Worm (Caenorhabditis elegans) whole organism, L2 larva: Measurements from ENCODE around the gene F41G3.20.

Experiments
- C34F6.9 ChIP-seq: fragments of 150-350 bp; optimal IDR thresholded peaks from 2 replicates; lab custom pipeline; 2014; ENCODE audit warnings: missing biosample characterization, missing genetic modification characterization
- ama-1 ChIP-seq: fragments of 150-350 bp; optimal IDR thresholded peaks from 2 replicates; lab custom pipeline; 2018; ENCODE audit warnings: inconsistent platforms
- ceh-16 ChIP-seq: fragments of 150-350 bp; optimal IDR thresholded peaks from 2 replicates; lab custom pipeline; 2014; ENCODE audit warnings: missing biosample characterization, missing genetic modification characterization
- lin-39 ChIP-seq: fragments of 150-350 bp; optimal IDR thresholded peaks from 2 replicates; lab custom pipeline; 2014; ENCODE audit warnings: missing biosample characterization, missing genetic modification reagents, missing genetic modification characterization
- nhr-129 ChIP-seq: fragments of 150-350 bp; optimal IDR thresholded peaks from 2 replicates; lab custom pipeline; 2014; ENCODE audit warnings: missing biosample characterization, missing genetic modification characterization
- unc-62 ChIP-seq: fragments of 150-350 bp; optimal IDR thresholded peaks from 2 replicates; lab custom pipeline; 2014; ENCODE audit warnings: missing biosample characterization, missing genetic modification reagents, missing genetic modification characterization
- ztf-11 ChIP-seq: sonication (generic microtip); optimal IDR thresholded peaks from 2 replicates; lab custom pipeline; 2017; ENCODE audit warnings: missing biosample characterization, missing genetic modification characterization

- TF ChIP-seq unc-62 (GFP tag; lab: Kevin White, UChicago): no peak
- no peak for TF ChIP-seq C34F6.9
- no peak for TF ChIP-seq lin-39
- TF ChIP-seq ceh-16: no peak
- TF ChIP-seq ztf-11 (tag; lab: Kevin White, UChicago): no peak
- no peak for TF ChIP-seq nhr-129
- TF ChIP-seq ama-1 (lab: Kevin White, UChicago): no peak
These were observed 5.0 kb downstream of the F41G3.20 start, which contains the start of gene ins-14 for ce11 chrII:6745783-6746182.
